Fruit fly (Drosophila melanogaster) whole organism, pupa: ENCODE data around the gene CG9586.

Experiments
- CG10348 ChIP-seq: fragments of 200-800 bp; sonication (Bioruptor generic); IDR thresholded peaks from 2 replicates; pipeline ENCODE4 v1.3.6; 2022; ENCODE audit warnings: missing biosample characterization, missing genetic modification characterization
- CG12605 ChIP-seq: fragments of 200-800 bp; sonication (Bioruptor generic); IDR thresholded peaks from 2 replicates; pipeline ENCODE4 v1.3.6; 2022; ENCODE audit warnings: missing biosample characterization, missing genetic modification characterization
- CG13204 ChIP-seq: fragments of 200-800 bp; sonication (Bioruptor generic); optimal IDR thresholded peaks from 2 replicates; lab custom pipeline; 2018; ENCODE audit warnings: missing biosample characterization, mild to moderate bottlenecking, missing genetic modification characterization, moderate library complexity
- CG14655 ChIP-seq: fragments of 200-800 bp; sonication (Bioruptor generic); optimal IDR thresholded peaks from 3 replicates; lab custom pipeline; 2017; ENCODE audit warnings: mild to moderate bottlenecking, missing biosample characterization, missing genetic modification reagents, missing genetic modification characterization
- CG15710 ChIP-seq: fragments of 200-800 bp; sonication (Bioruptor generic); optimal IDR thresholded peaks from 2 replicates; lab custom pipeline; 2018; ENCODE audit warnings: missing biosample characterization, mild to moderate bottlenecking, missing genetic modification characterization, moderate library complexity
- CG17806 ChIP-seq: fragments of 200-800 bp; sonication (Bioruptor generic); optimal IDR thresholded peaks from 2 replicates; lab custom pipeline; 2018; ENCODE audit warnings: missing biosample characterization, mild to moderate bottlenecking, missing genetic modification characterization, moderate library complexity
- CG32121 ChIP-seq: fragments of 200-800 bp; sonication (Bioruptor generic); IDR thresholded peaks from 2 replicates; pipeline ENCODE4 v1.3.6; 2022; ENCODE audit warnings: missing biosample characterization, missing genetic modification characterization
- CG34367 ChIP-seq: fragments of 200-800 bp; sonication (Bioruptor generic); optimal IDR thresholded peaks from 2 replicates; lab custom pipeline; 2018; ENCODE audit warnings: missing biosample characterization, mild to moderate bottlenecking, missing genetic modification characterization
- CG4496 ChIP-seq: fragments of 200-800 bp; sonication (Bioruptor generic); IDR thresholded peaks from 3 replicates; pipeline ENCODE4 v1.3.6; 2022; ENCODE audit warnings: missing biosample characterization, missing genetic modification characterization
- CG8159 ChIP-seq: fragments of 200-800 bp; sonication (Bioruptor generic); optimal IDR thresholded peaks from 3 replicates; lab custom pipeline; 2018; ENCODE audit warnings: missing biosample characterization, mild to moderate bottlenecking, missing genetic modification characterization, moderate library complexity
- CG8301 ChIP-seq: fragments of 200-800 bp; sonication (Bioruptor generic); optimal IDR thresholded peaks from 2 replicates; lab custom pipeline; 2018; ENCODE audit warnings: missing biosample characterization, mild to moderate bottlenecking, missing genetic modification characterization
- CG9948 ChIP-seq: fragments of 200-800 bp; sonication (Bioruptor generic); optimal IDR thresholded peaks from 2 replicates; lab custom pipeline; 2018; ENCODE audit warnings: missing biosample characterization, mild to moderate bottlenecking, missing genetic modification characterization, moderate library complexity
- D1 ChIP-seq: fragments of 200-800 bp; sonication (Bioruptor generic); optimal IDR thresholded peaks from 2 replicates; lab custom pipeline; 2018; ENCODE audit warnings: missing biosample characterization, mild to moderate bottlenecking, missing genetic modification characterization, moderate library complexity
- EcR ChIP-seq: fragments of 200-800 bp; sonication (Bioruptor generic); optimal IDR thresholded peaks from 3 replicates; lab custom pipeline; 2019; ENCODE audit warnings: missing biosample characterization, missing genetic modification characterization, mild to moderate bottlenecking, moderate library complexity, missing genetic modification reagents
- Ets98B ChIP-seq: fragments of 200-800 bp; sonication (Bioruptor generic); IDR thresholded peaks from 2 replicates; pipeline ENCODE4 v1.3.6; 2022; ENCODE audit warnings: missing biosample characterization, missing genetic modification characterization
- Pif1A ChIP-seq: fragments of 200-800 bp; sonication (Bioruptor generic); optimal IDR thresholded peaks from 3 replicates; lab custom pipeline; 2016; ENCODE audit warnings: missing biosample characterization, missing genetic modification characterization
- Pif1B ChIP-seq: fragments of 200-800 bp; sonication (Bioruptor generic); optimal IDR thresholded peaks from 3 replicates; lab custom pipeline; 2016; ENCODE audit warnings: missing biosample characterization, missing genetic modification characterization
- Snoo ChIP-seq: fragments of 200-800 bp; sonication (Bioruptor generic); optimal IDR thresholded peaks from 3 replicates; lab custom pipeline; 2017; ENCODE audit warnings: missing biosample characterization, mild to moderate bottlenecking, missing genetic modification characterization, inconsistent platforms
- gl ChIP-seq: fragments of 200-800 bp; sonication (Bioruptor generic); optimal IDR thresholded peaks from 2 replicates; lab custom pipeline; 2018; ENCODE audit warnings: missing biosample characterization, mild to moderate bottlenecking, missing genetic modification characterization
- rn ChIP-seq: fragments of 200-800 bp; sonication (Bioruptor generic); IDR thresholded peaks from 2 replicates; pipeline ENCODE4 v1.3.6; 2022; ENCODE audit warnings: missing biosample characterization, missing genetic modification characterization

CG9586 gene

dm6 chr2L:9123707-9124106 is 42.6 kb downstream of the CG9586 start:
- TF ChIP-seq Snoo (tag; lab: Kevin White, UChicago) = no peak
- no peak for TF ChIP-seq CG15710 (tag; lab: Kevin White, UChicago)
- TF ChIP-seq CG32121 (GFP tag; lab: Robert Waterston, UW) = no peak
- no peak for TF ChIP-seq CG8159 (tag; lab: Kevin White, UChicago)
- no peak for TF ChIP-seq CG10348 (GFP tag; lab: Robert Waterston, UW)
- no peak for TF ChIP-seq rn (GFP tag; lab: Robert Waterston, UW)
- TF ChIP-seq CG8301 (tag; lab: Kevin White, UChicago) = no peak
- no peak for TF ChIP-seq CG12605 (GFP tag; lab: Robert Waterston, UW)
- TF ChIP-seq CG9948 (tag; lab: Kevin White, UChicago) = no peak
- TF ChIP-seq gl (tag; lab: Kevin White, UChicago) = no peak
- TF ChIP-seq EcR (GFP tag; lab: Kevin White, UChicago) = no peak
- TF ChIP-seq CG34367 (tag; lab: Kevin White, UChicago) = no peak
- no peak for TF ChIP-seq CG4496 (GFP tag; lab: Robert Waterston, UW)
- no peak for TF ChIP-seq Pif1B (GFP tag; lab: Kevin White, UChicago)
- no peak for TF ChIP-seq CG13204
- no peak for TF ChIP-seq Ets98B
- no peak for TF ChIP-seq Pif1A
- TF ChIP-seq CG14655 = no peak
- TF ChIP-seq, all 21 proteins: peak for 0

DNA sequence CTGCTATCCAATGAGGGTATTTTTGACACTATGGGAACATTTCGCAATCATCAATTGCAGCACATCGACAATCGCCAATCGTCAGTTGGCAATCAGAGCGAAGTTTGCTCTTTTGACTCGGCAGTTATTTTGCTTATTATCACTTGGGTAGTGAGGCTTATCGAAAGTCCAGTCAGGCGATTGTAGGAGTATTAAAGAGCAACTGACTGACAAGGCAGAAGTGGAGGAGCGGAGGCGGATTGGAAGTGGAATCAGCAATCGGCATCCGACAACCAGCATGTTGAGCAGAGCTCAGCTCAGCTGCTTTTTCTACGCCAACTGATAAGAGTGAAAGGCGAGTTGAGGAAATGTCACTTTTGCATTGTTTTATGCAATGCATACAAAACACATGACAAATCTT is 43.9 kb downstream of the CG9586 start:
- TF ChIP-seq D1 (tag; lab: Kevin White, UChicago) (no peak), rn (GFP tag; lab: Robert Waterston, UW) (no peak), CG12605 (GFP tag; lab: Robert Waterston, UW) (0 out of 2 replicates have a peak, but pooled peaks have one; percentile 14)
- TF ChIP-seq, all 21 proteins: peak for 1

dm6 chr2L:9120475-9121309 is 45.6 kb downstream of the CG9586 start:
- TF ChIP-seq CG32121 (GFP tag; lab: Robert Waterston, UW) (no peak), CG17806 (no peak), Ets98B (no peak), D1 (tag; lab: Kevin White, UChicago) (no peak)
